Worm (Caenorhabditis elegans) whole organism, young adult: Measurements from ENCODE around the gene srm-4.

Source experiments
- B0019.2 ChIP-seq: fragments of 200-800 bp; sonication (Bioruptor generic); conservative IDR thresholded peaks from 2 replicates; pipeline ENCODE4 v1.3.6; 2022; ENCODE audit warnings: missing genetic modification reagents, missing genetic modification characterization, missing compliant biosample characterization
- B0261.1 ChIP-seq: sonication (generic microtip); optimal IDR thresholded peaks from 2 replicates; lab custom pipeline; 2016; ENCODE audit warnings: mild to moderate bottlenecking, missing genetic modification characterization, moderate library complexity, missing compliant biosample characterization
- B0336.3 ChIP-seq: fragments of 200-800 bp; sonication (Bioruptor generic); IDR thresholded peaks from 2 replicates; pipeline ENCODE4 v1.3.6; 2022; ENCODE audit warnings: missing genetic modification characterization, missing compliant biosample characterization
- D2030.7 ChIP-seq: fragments of 200-800 bp; sonication (Bioruptor generic); IDR thresholded peaks from 2 replicates; pipeline ENCODE4 v1.3.6; 2022; ENCODE audit warnings: missing genetic modification reagents, missing genetic modification characterization, missing compliant biosample characterization
- F10E7.11 ChIP-seq: sonication (generic microtip); optimal IDR thresholded peaks from 2 replicates; lab custom pipeline; 2017; ENCODE audit warnings: mild to moderate bottlenecking, missing genetic modification characterization, moderate library complexity, missing compliant biosample characterization
- F33H1.4 ChIP-seq: fragments of 200-800 bp; sonication (Bioruptor generic); IDR thresholded peaks from 2 replicates; pipeline ENCODE4 v1.3.6; 2022; ENCODE audit warnings: missing genetic modification reagents, missing genetic modification characterization, missing compliant biosample characterization
- F37B4.10 ChIP-seq: fragments of 200-800 bp; sonication (Bioruptor generic); IDR thresholded peaks from 2 replicates; pipeline ENCODE4 v1.3.6; 2022; ENCODE audit warnings: missing genetic modification characterization, missing compliant biosample characterization
- F52B5.7 ChIP-seq: sonication (generic microtip); optimal IDR thresholded peaks from 2 replicates; lab custom pipeline; 2016; ENCODE audit warnings: mild to moderate bottlenecking, missing genetic modification characterization, missing compliant biosample characterization
- F57C9.4 ChIP-seq: sonication (generic microtip); optimal IDR thresholded peaks from 2 replicates; lab custom pipeline; 2017; ENCODE audit warnings: mild to moderate bottlenecking, missing genetic modification characterization, missing compliant biosample characterization
- T07F8.4 ChIP-seq: sonication (generic microtip); optimal IDR thresholded peaks from 2 replicates; lab custom pipeline; 2016; ENCODE audit warnings: mild to moderate bottlenecking, missing genetic modification characterization, moderate library complexity, missing compliant biosample characterization
- T26A5.8 ChIP-seq: sonication (generic microtip); optimal IDR thresholded peaks from 2 replicates; lab custom pipeline; 2016; ENCODE audit warnings: missing genetic modification characterization, missing compliant biosample characterization
- Y95B8A.8 ChIP-seq: fragments of 200-800 bp; sonication (Bioruptor generic); IDR thresholded peaks from 2 replicates; pipeline ENCODE4 v1.3.6; 2022; ENCODE audit warnings: missing genetic modification reagents, missing genetic modification characterization, missing compliant biosample characterization
- ama-1 ChIP-seq, 3 experiments: fragments of 150-350 bp in 1 of 3; sonication (generic microtip) in 2 of 3; optimal IDR thresholded peaks; 2 replicates each; lab custom pipeline; 2014 to 2018; ENCODE audit warnings: missing biosample characterization in 2 of 3, missing genetic modification characterization in 2 of 3, missing genetic modification reagents in 2 of 3
- cebp-1 ChIP-seq, 2 experiments: fragments of 200-800 bp in 1 of 2; sonication (Bioruptor generic) in 1 of 2; sonication (generic microtip) in 1 of 2; IDR thresholded peaks in 1 of 2; optimal IDR thresholded peaks in 1 of 2; 2 replicates each; pipeline versions ENCODE4 v1.3.6 to Lab custom; 2017 to 2022; ENCODE audit warnings: missing compliant biosample characterization in 2 of 2, missing genetic modification characterization in 2 of 2, mild to moderate bottlenecking in 1 of 2, missing genetic modification reagents in 1 of 2, moderate library complexity in 1 of 2
- cebp-2 ChIP-seq: fragments of 200-800 bp; sonication (Bioruptor generic); IDR thresholded peaks from 2 replicates; pipeline ENCODE4 v1.3.6; 2022; ENCODE audit warnings: missing genetic modification characterization, missing compliant biosample characterization
- ceh-100 ChIP-seq: fragments of 200-800 bp; sonication (Bioruptor generic); IDR thresholded peaks from 2 replicates; pipeline ENCODE4 v1.3.6; 2022; ENCODE audit warnings: missing genetic modification reagents, missing genetic modification characterization, missing compliant biosample characterization
- ceh-27 ChIP-seq: fragments of 200-800 bp; sonication (Bioruptor generic); optimal IDR thresholded peaks from 2 replicates; lab custom pipeline; 2018; ENCODE audit warnings: mild to moderate bottlenecking, missing genetic modification characterization, moderate library complexity, missing compliant biosample characterization
- ceh-79 ChIP-seq: sonication (generic microtip); optimal IDR thresholded peaks from 2 replicates; lab custom pipeline; 2017; ENCODE audit warnings: mild to moderate bottlenecking, missing genetic modification characterization, missing compliant biosample characterization
- die-1 ChIP-seq: sonication (generic microtip); optimal IDR thresholded peaks from 2 replicates; lab custom pipeline; 2016; ENCODE audit warnings: missing genotype, mild to moderate bottlenecking, missing genetic modification characterization, missing compliant biosample characterization
- dox-1 ChIP-seq: fragments of 200-800 bp; sonication (Bioruptor generic); IDR thresholded peaks from 2 replicates; pipeline ENCODE4 v1.3.6; 2022; ENCODE audit warnings: missing genetic modification reagents, missing genetic modification characterization, missing compliant biosample characterization
- dpff-1 ChIP-seq: sonication (generic microtip); optimal IDR thresholded peaks from 2 replicates; lab custom pipeline; 2017; ENCODE audit warnings: mild to moderate bottlenecking, missing genetic modification characterization, missing compliant biosample characterization
- him-1 ChIP-seq: sonication (generic microtip); optimal IDR thresholded peaks from 2 replicates; lab custom pipeline; 2016; ENCODE audit warnings: missing genotype, missing genetic modification reagents, missing genetic modification characterization, missing compliant biosample characterization
- hmg-1.2 ChIP-seq: fragments of 200-800 bp; sonication (Bioruptor generic); IDR thresholded peaks from 2 replicates; pipeline ENCODE4 v1.3.6; 2022; ENCODE audit warnings: missing genetic modification reagents, missing genetic modification characterization, missing compliant biosample characterization
- lin-35 ChIP-seq, 3 experiments: fragments of 150-350 bp in 2 of 3; sonication (generic microtip) in 1 of 3; optimal IDR thresholded peaks; 2 replicates each; lab custom pipeline; 2014 to 2018; ENCODE audit warnings: missing biosample characterization in 3 of 3, missing genetic modification characterization in 3 of 3, missing genetic modification reagents in 3 of 3
- lin-54 ChIP-seq: fragments of 200-800 bp; sonication (Bioruptor generic); optimal IDR thresholded peaks from 2 replicates; lab custom pipeline; 2018; ENCODE audit warnings: mild to moderate bottlenecking, missing genetic modification characterization, missing compliant biosample characterization
- lir-1 ChIP-seq: fragments of 200-800 bp; sonication (Bioruptor generic); conservative IDR thresholded peaks from 2 replicates; pipeline ENCODE4 v1.3.6; 2022; ENCODE audit warnings: missing genetic modification reagents, missing genetic modification characterization, missing compliant biosample characterization
- lsy-27 ChIP-seq: sonication (generic microtip); optimal IDR thresholded peaks from 2 replicates; lab custom pipeline; 2017; ENCODE audit warnings: missing genetic modification characterization, mild to moderate bottlenecking, missing compliant biosample characterization, antibody characterized with exemption, missing genotype, borderline replicate concordance; ENCODE audit not compliant: insufficient read depth
- madf-3 ChIP-seq: fragments of 200-800 bp; sonication (Bioruptor generic); IDR thresholded peaks from 2 replicates; pipeline ENCODE4 v1.3.6; 2022; ENCODE audit warnings: missing genetic modification reagents, missing genetic modification characterization, missing compliant biosample characterization
- madf-6 ChIP-seq: fragments of 200-800 bp; sonication (Bioruptor generic); IDR thresholded peaks from 2 replicates; pipeline ENCODE4 v1.3.6; 2022; ENCODE audit warnings: missing genetic modification reagents, missing genetic modification characterization, missing compliant biosample characterization
- nfya-2 ChIP-seq: fragments of 200-800 bp; sonication (Bioruptor generic); IDR thresholded peaks from 2 replicates; pipeline ENCODE4 v1.3.6; 2022; ENCODE audit warnings: missing genetic modification reagents, missing genetic modification characterization, missing compliant biosample characterization
- nhr-179 ChIP-seq: sonication (generic microtip); optimal IDR thresholded peaks from 2 replicates; lab custom pipeline; 2016; ENCODE audit warnings: mild to moderate bottlenecking, missing genetic modification characterization, missing compliant biosample characterization
- nhr-80 ChIP-seq: sonication (generic microtip); optimal IDR thresholded peaks from 2 replicates; lab custom pipeline; 2016; ENCODE audit warnings: missing genetic modification characterization, missing compliant biosample characterization
- pbrm-1 ChIP-seq: fragments of 200-800 bp; sonication (Bioruptor generic); IDR thresholded peaks from 2 replicates; pipeline ENCODE4 v1.3.6; 2022; ENCODE audit warnings: missing genetic modification reagents, missing genetic modification characterization, missing compliant biosample characterization
- sdz-38 ChIP-seq: sonication (generic microtip); optimal IDR thresholded peaks from 2 replicates; lab custom pipeline; 2016; ENCODE audit warnings: missing genotype, missing genetic modification characterization, missing compliant biosample characterization
- snpc-1.3 ChIP-seq: sonication (generic microtip); optimal IDR thresholded peaks from 2 replicates; lab custom pipeline; 2017; ENCODE audit warnings: missing genetic modification characterization, mild to moderate bottlenecking, missing compliant biosample characterization, antibody characterized with exemption, moderate library complexity, missing genotype, missing genetic modification reagents; ENCODE audit not compliant: insufficient read depth
- snpc-4 ChIP-seq, 5 experiments: fragments of 150-350 bp in 1 of 5; sonication (generic microtip) in 4 of 5; optimal IDR thresholded peaks; 2 replicates each; lab custom pipeline; 2014 to 2018; ENCODE audit warnings: missing genetic modification characterization in 5 of 5, missing biosample characterization in 3 of 5, antibody characterized with exemption in 2 of 5, mild to moderate bottlenecking in 2 of 5, missing compliant biosample characterization in 2 of 5, missing genotype in 2 of 5, moderate library complexity in 2 of 5, missing genetic modification reagents in 1 of 5
- somi-1 ChIP-seq: fragments of 200-800 bp; sonication (Bioruptor generic); optimal IDR thresholded peaks from 2 replicates; lab custom pipeline; 2018; ENCODE audit warnings: mild to moderate bottlenecking, missing genetic modification characterization, missing compliant biosample characterization
- tbp1 ChIP-seq: fragments of 200-800 bp; sonication (Bioruptor generic); optimal IDR thresholded peaks from 2 replicates; lab custom pipeline; 2018; ENCODE audit warnings: mild to moderate bottlenecking, missing genetic modification characterization, missing compliant biosample characterization
- tlf-1 ChIP-seq: fragments of 200-800 bp; sonication (Bioruptor generic); optimal IDR thresholded peaks from 2 replicates; lab custom pipeline; 2018; ENCODE audit warnings: mild to moderate bottlenecking, missing genetic modification characterization, missing compliant biosample characterization
- unc-62 ChIP-seq: fragments of 150-350 bp; optimal IDR thresholded peaks from 2 replicates; lab custom pipeline; 2014; ENCODE audit warnings: missing biosample characterization, missing genetic modification reagents, missing genetic modification characterization
- zfh-2 ChIP-seq: fragments of 200-800 bp; sonication (Bioruptor generic); conservative IDR thresholded peaks from 2 replicates; pipeline ENCODE4 v1.3.6; 2022; ENCODE audit warnings: missing genetic modification reagents, missing genetic modification characterization, missing compliant biosample characterization
- ztf-18 ChIP-seq: sonication (generic microtip); optimal IDR thresholded peaks from 2 replicates; lab custom pipeline; 2016; ENCODE audit warnings: missing genotype, mild to moderate bottlenecking, missing genetic modification characterization, missing compliant biosample characterization

srm-4 gene

DNA sequence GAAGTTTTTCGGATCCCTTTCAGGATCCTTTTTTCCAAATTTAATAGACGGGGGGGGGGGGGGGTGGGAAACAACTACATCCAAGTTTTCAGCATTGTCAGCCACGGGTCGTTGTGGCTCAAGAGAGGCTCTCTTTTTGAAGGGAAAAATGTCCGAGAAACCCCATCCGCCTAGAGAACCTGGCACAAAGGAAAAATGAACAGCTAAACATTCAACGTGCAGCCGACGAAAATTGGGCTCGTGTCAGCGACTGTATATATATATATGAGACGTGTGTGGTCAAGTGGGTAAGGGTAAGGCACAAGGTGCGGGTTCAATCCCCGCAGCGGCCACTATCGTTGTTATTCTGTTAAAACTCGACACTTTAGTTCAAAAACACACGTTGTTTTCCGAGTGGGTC is 25.4 kb downstream of the srm-4 start, which contains the start of gene Y49A3A.4 (continued):
- TF ChIP-seq B0336.3 (GFP tag; lab: Robert Waterston, UW) (no peak), F37B4.10 (GFP tag; lab: Robert Waterston, UW) (no peak), madf-6 (GFP tag; lab: Robert Waterston, UW) (no peak), ceh-79 (tag; lab: Kevin White, UChicago) (no peak), unc-62 (GFP tag; lab: Kevin White, UChicago) (no peak), ztf-18 (tag; lab: Kevin White, UChicago) (peak; percentile 18), hmg-1.2 (GFP tag; lab: Robert Waterston, UW) (peak; percentile 32; the same call in 1 of the 2 replicates), pbrm-1 (0 out of 2 replicates have a peak, but pooled peaks have one; percentile 38), ceh-100 (GFP tag; lab: Robert Waterston, UW) (no peak), D2030.7 (GFP tag; lab: Robert Waterston, UW) (peak; percentile 37; the same call in 1 of the 2 replicates), lin-35 (GFP tag; optimal IDR thresholded peaks at IDR 0.05; lab: Kevin White, UChicago) (no peak), F57C9.4 (no peak), nhr-179 (tag; lab: Kevin White, UChicago) (no peak), tbp1 (GFP tag; lab: Kevin White, UChicago) (peak; percentile 47), T26A5.8 (tag; lab: Kevin White, UChicago) (no peak), F10E7.11 (no peak)

DNA sequence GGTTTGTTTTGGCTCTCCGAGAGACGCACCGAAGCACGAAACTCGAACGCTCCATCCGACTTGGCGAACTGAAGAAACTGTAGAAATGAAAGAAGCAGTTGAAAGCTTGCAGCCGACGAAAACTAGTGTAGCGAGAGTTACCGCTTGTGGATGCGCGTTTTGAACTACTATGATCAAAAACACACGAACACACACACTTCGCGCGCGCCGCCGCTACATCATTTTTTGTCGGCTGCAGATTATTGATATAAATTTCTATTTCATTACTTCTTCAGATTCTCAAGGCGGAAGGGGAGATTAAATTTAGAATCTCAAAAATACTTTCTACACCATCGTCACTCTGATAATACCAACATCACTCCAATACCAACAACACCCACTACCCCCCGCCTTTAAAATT is 28.8 kb downstream of the srm-4 start:
- TF ChIP-seq tlf-1 (GFP tag; lab: Kevin White, UChicago) = no peak
- TF ChIP-seq snpc-4 (GFP tag; optimal IDR thresholded peaks at IDR 0.05; lab: Kevin White, UChicago) = no peak
- TF ChIP-seq snpc-4 (tag; optimal IDR thresholded peaks at IDR 0.05; lab: Kevin White, UChicago) = peak in 3 of 4 experiments; percentile 49 to 94 (median 89)
- TF ChIP-seq snpc-1.3 (tag; lab: Kevin White, UChicago) = no peak

- no peak for TF ChIP-seq Y95B8A.8 (GFP tag; lab: Robert Waterston, UW)
- peak; percentile 43 for TF ChIP-seq nhr-80 (tag; lab: Kevin White, UChicago)
- no peak for TF ChIP-seq D2030.7 (GFP tag; lab: Robert Waterston, UW)
- no peak for TF ChIP-seq sdz-38
- TF ChIP-seq madf-3 = no peak
- no peak for TF ChIP-seq T26A5.8 (tag; lab: Kevin White, UChicago)
- TF ChIP-seq dox-1 (GFP tag; lab: Robert Waterston, UW) = no peak
- TF ChIP-seq B0019.2 = no peak
- TF ChIP-seq B0261.1 = no peak
- TF ChIP-seq die-1 = no peak
- TF ChIP-seq ceh-27 (GFP tag; lab: Kevin White, UChicago) = peak; percentile 14
- TF ChIP-seq nfya-2 = no peak
- TF ChIP-seq pbrm-1 = no peak
- no peak for TF ChIP-seq somi-1 (GFP tag; lab: Kevin White, UChicago)
- TF ChIP-seq zfh-2 (GFP tag; lab: Robert Waterston, UW) = peak; percentile 63; the same call in 1 of the 2 replicates
- TF ChIP-seq ama-1 (optimal IDR thresholded peaks at IDR 0.05; lab: Kevin White, UChicago) = no peak
- no peak for TF ChIP-seq ama-1 (GFP tag; optimal IDR thresholded peaks at IDR 0.05; lab: Kevin White, UChicago)
- no peak for TF ChIP-seq cebp-2 (GFP tag; lab: Robert Waterston, UW)
- TF ChIP-seq lin-54 (GFP tag; lab: Kevin White, UChicago) = no peak
- TF ChIP-seq him-1 (tag; lab: Kevin White, UChicago) = no peak
- TF ChIP-seq hmg-1.2 (GFP tag; lab: Robert Waterston, UW) = no peak; the same call in 1 of the 2 replicates
- TF ChIP-seq T07F8.4 (tag; lab: Kevin White, UChicago) = no peak
- TF ChIP-seq dpff-1 = no peak
- TF ChIP-seq lir-1 (GFP tag; lab: Robert Waterston, UW) = no peak
- TF ChIP-seq F52B5.7 (tag; lab: Kevin White, UChicago) = no peak
- no peak for TF ChIP-seq snpc-1.3 (tag; lab: Kevin White, UChicago)
- TF ChIP-seq F33H1.4 (GFP tag; lab: Robert Waterston, UW) = no peak
- no peak for TF ChIP-seq F57C9.4
- TF ChIP-seq cebp-1 (GFP tag; IDR thresholded peaks at IDR 0.05; lab: Robert Waterston, UW) = peak; percentile 76; the same call in 1 of the 2 replicates
- TF ChIP-seq cebp-1 (tag; optimal IDR thresholded peaks at IDR 0.05; lab: Kevin White, UChicago) = peak; percentile 74
- no peak for TF ChIP-seq lsy-27 (tag; lab: Kevin White, UChicago)
Observed at ce11 chrV:14364586-14365248, 31.5 kb downstream of the srm-4 start.
